Worm (Caenorhabditis elegans) whole organism, L2 larva: ENCODE measurements around the gene odr-4.

Experiments used
- ZK546.5 ChIP-seq: sonication (generic microtip); optimal IDR thresholded peaks from 2 replicates; lab custom pipeline; 2017; ENCODE audit warnings: missing biosample characterization, missing genetic modification characterization
- alr-1 ChIP-seq: fragments of 150-350 bp; optimal IDR thresholded peaks from 2 replicates; lab custom pipeline; 2014; ENCODE audit warnings: missing biosample characterization, missing genetic modification characterization
- crh-2 ChIP-seq: sonication (generic microtip); optimal IDR thresholded peaks from 2 replicates; lab custom pipeline; 2017; ENCODE audit warnings: missing biosample characterization, missing genetic modification characterization
- dmd-4 ChIP-seq: sonication (generic microtip); optimal IDR thresholded peaks from 2 replicates; lab custom pipeline; 2017; ENCODE audit warnings: missing biosample characterization, missing genetic modification characterization
- nhr-11 ChIP-seq: fragments of 150-350 bp; optimal IDR thresholded peaks from 2 replicates; lab custom pipeline; 2014; ENCODE audit warnings: missing biosample characterization, missing genetic modification characterization
- nhr-237 ChIP-seq: fragments of 150-350 bp; optimal IDR thresholded peaks from 2 replicates; lab custom pipeline; 2014; ENCODE audit warnings: missing biosample characterization, missing genetic modification characterization
- unc-39 ChIP-seq: fragments of 150-350 bp; optimal IDR thresholded peaks from 2 replicates; lab custom pipeline; 2014; ENCODE audit warnings: missing biosample characterization, missing genetic modification characterization
- unc-55 ChIP-seq: fragments of 150-350 bp; sonication (generic microtip); optimal IDR thresholded peaks from 3 replicates; lab custom pipeline; 2014; ENCODE audit warnings: missing biosample characterization, missing genetic modification reagents, missing genetic modification characterization

The odr-4 gene

DNA sequence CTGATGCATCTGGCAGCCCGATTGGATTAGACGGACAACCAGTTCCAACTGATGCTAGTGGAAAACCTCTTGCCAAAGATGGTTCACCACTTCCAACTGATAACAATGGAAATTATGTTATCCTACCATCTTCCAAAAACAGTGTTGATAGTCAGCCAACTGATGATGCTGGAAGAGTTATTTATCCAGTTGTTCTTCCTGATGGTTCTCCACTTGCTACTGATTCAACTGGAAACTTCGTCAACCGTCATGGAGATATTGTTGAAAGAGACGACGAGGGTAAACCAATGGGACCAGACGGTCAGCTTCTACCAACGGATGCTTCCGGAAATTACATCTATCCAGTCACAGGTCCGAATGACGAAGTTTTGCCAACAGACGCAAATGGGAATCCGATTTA lies 26.2 kb downstream of the odr-4 start:
- TF ChIP-seq crh-2 (no peak), alr-1 (no peak), nhr-11 (no peak), unc-55 (GFP tag; lab: Kevin White, UChicago) (no peak), dmd-4 (tag; lab: Kevin White, UChicago) (no peak), unc-39 (no peak), ZK546.5 (tag; lab: Kevin White, UChicago) (no peak), nhr-237 (tag; lab: Kevin White, UChicago) (no peak)
